Fruit fly (Drosophila melanogaster): ENCODE data around the gene unc-13-4A.
A peak's percentile ranks its signal among the peaks of the same experiment; 100 is the strongest.

Gene unc-13-4A

DNA sequence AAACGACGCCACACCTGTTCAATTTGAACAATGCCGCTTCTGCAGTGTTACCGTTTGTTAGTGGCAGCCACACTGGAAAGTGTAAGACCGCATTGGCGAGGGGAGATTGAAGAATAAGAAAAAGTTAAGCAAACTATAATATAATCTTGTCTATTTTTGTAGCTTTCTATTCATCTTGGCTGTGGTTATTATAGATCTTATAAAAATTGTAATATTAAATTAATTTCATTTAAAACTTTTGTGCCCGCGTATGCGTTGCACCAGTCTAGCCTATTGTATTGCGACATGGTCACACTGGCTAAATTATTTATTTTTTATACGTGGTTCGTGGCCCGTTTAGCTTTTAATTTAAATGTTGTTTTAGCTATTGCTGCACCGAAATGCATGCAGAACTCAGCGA, 10.7 kb upstream of the unc-13-4A start, which contains the start of the genes RhoGEF4 and Rint1 (continued):
- TF ChIP-seq CG5245 (GFP tag; optimal IDR thresholded peaks at IDR 0.05) (no peak), pfk (GFP tag; optimal IDR thresholded peaks at IDR 0.05) (no peak), ATbp (GFP tag; optimal IDR thresholded peaks at IDR 0.05) (no peak), GATAe (GFP tag; conservative IDR thresholded peaks at IDR 0.05) (no peak), Mes4 (GFP tag; optimal IDR thresholded peaks at IDR 0.05) (peak; percentile 8), CrebB (tag; optimal IDR thresholded peaks at IDR 0.05) (no peak), cwo (GFP tag; optimal IDR thresholded peaks at IDR 0.05) (no peak), CG16815 (GFP tag; optimal IDR thresholded peaks at IDR 0.05) (peak; percentile 64), CG17802 (tag; optimal IDR thresholded peaks at IDR 0.05) (peak; percentile 12), CG6654 (GFP tag; optimal IDR thresholded peaks at IDR 0.05) (no peak), CG11085 (GFP tag; IDR thresholded peaks at IDR 0.05) (peak; percentile 38; the same call in 1 of the 2 replicates), bcd (GFP tag; optimal IDR thresholded peaks at IDR 0.05) (peak; percentile 54), z (GFP tag; IDR thresholded peaks at IDR 0.05) (no peak), tx (GFP tag; optimal IDR thresholded peaks at IDR 0.05) (peak; percentile 48), Doc3 (GFP tag; IDR thresholded peaks at IDR 0.05; ENCODE audit: partially characterized antibody) (no peak), tna (GFP tag; IDR thresholded peaks at IDR 0.05; ENCODE audit: partially characterized antibody) (no peak), unc-4 (GFP tag; IDR thresholded peaks at IDR 0.05; ENCODE audit: partially characterized antibody) (peak; percentile 37; the same call in 1 of the 2 replicates), CG7987 (GFP tag; optimal IDR thresholded peaks at IDR 0.05) (peak; percentile 13), CG32532 (GFP tag; IDR thresholded peaks at IDR 0.05) (peak; percentile 83), CG2116 (GFP tag; optimal IDR thresholded peaks at IDR 0.05) (peak; percentile 69), CG13775 (GFP tag; optimal IDR thresholded peaks at IDR 0.05) (peak; percentile 79), ham (GFP tag; IDR thresholded peaks at IDR 0.05) (peak; percentile 72; the same call in 1 of the 2 replicates), grau (tag; optimal IDR thresholded peaks at IDR 0.05) (peak; percentile 76), Aef1 (GFP tag; IDR thresholded peaks at IDR 0.05) (peak; percentile 82), Mrtf (GFP tag; IDR thresholded peaks at IDR 0.05) (0 out of 3 replicates have a peak, but pooled peaks have one; percentile 36), CG17361 (GFP tag; IDR thresholded peaks at IDR 0.05) (peak; percentile 74), slp2 (GFP tag; optimal IDR thresholded peaks at IDR 0.05) (no peak), disco-r (GFP tag; optimal IDR thresholded peaks at IDR 0.05) (no peak), pb (GFP tag; optimal IDR thresholded peaks at IDR 0.05) (no peak), Rfx (GFP tag; IDR thresholded peaks at IDR 0.05) (peak; percentile 86), MTF-1 (GFP tag; optimal IDR thresholded peaks at IDR 0.05; ENCODE audit: borderline replicate concordance) (no peak), Opbp (GFP tag; IDR thresholded peaks at IDR 0.05; ENCODE audit: partially characterized antibody) (no peak; the same call in 2 of the 3 replicates), bsh (GFP tag; optimal IDR thresholded peaks at IDR 0.05) (peak in 1 of 2 experiments; percentile 72), CG14014 (GFP tag; IDR thresholded peaks at IDR 0.05) (no peak), CG1792 (GFP tag; optimal IDR thresholded peaks at IDR 0.05) (no peak), CG10274 (GFP tag; optimal IDR thresholded peaks at IDR 0.05) (no peak), pita (GFP tag; optimal IDR thresholded peaks at IDR 0.05) (no peak), usp (GFP tag; optimal IDR thresholded peaks at IDR 0.05) (no peak), pho (GFP tag; optimal IDR thresholded peaks at IDR 0.05) (peak; percentile 44), CG18262 (tag; optimal IDR thresholded peaks at IDR 0.05) (peak; percentile 59), CG34376 (GFP tag; optimal IDR thresholded peaks at IDR 0.05) (no peak), slbo (GFP tag; IDR thresholded peaks at IDR 0.05) (peak; percentile 92), pum (GFP tag; optimal IDR thresholded peaks at IDR 0.05) (peak; percentile 52), unpg (GFP tag; optimal IDR thresholded peaks at IDR 0.05) (peak; percentile 67), Neu2 (GFP tag; optimal IDR thresholded peaks at IDR 0.05; ENCODE audit: borderline replicate concordance) (no peak), CG2712 (tag; optimal IDR thresholded peaks at IDR 0.05) (peak; percentile 81), dmrt99B (tag; optimal IDR thresholded peaks at IDR 0.05) (no peak), PHDP (tag; optimal IDR thresholded peaks at IDR 0.05) (peak; percentile 64), CG7745 (tag; optimal IDR thresholded peaks at IDR 0.05) (no peak), CG6175 (GFP tag; IDR thresholded peaks at IDR 0.05) (no peak)
